Fruit fly (Drosophila melanogaster): ENCODE data around the gene CG15765.

CG15765 gene

DNA sequence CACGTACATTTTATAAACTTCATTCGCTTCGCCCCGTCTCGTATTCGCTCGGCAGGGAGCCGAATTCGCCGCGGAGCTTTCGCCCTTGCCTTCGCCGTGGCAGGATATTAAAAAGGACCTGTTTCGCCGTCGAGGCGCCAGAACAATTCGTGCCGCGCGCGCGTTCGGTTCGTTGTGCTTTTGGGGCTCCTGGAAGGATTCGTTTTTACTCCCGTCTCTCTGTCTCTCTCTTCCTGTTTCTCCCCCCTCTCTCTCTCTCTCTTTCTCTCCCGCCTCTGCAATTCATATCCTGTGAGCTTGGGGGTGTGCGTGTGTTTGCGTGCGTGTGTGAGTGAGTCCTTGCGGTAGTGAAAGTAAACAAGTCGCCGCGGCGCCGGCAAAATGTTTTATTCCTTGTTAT lies at the start of gene CG15765:
TSS of gene CG15765 (plus strand) at position 132 of the 400 bp plus-strand sequence.
- TF ChIP-seq CG30020 (tag; optimal IDR thresholded peaks at IDR 0.05): no peak
- no peak for TF ChIP-seq Vsx1 (GFP tag; optimal IDR thresholded peaks at IDR 0.05)
- TF ChIP-seq Med (GFP tag): peak; percentile 47
- peak; percentile 17 for TF ChIP-seq CG18599 (GFP tag; optimal IDR thresholded peaks at IDR 0.05)
- no peak for TF ChIP-seq CG9797 (GFP tag; optimal IDR thresholded peaks at IDR 0.05)
- peak; percentile 25 for TF ChIP-seq CG1832 (GFP tag; optimal IDR thresholded peaks at IDR 0.05)
- 0 out of 3 replicates have a peak, but pooled peaks have one; percentile 17 for TF ChIP-seq Opbp (GFP tag; IDR thresholded peaks at IDR 0.05; ENCODE audit: partially characterized antibody)
- TF ChIP-seq Deaf1 (tag; optimal IDR thresholded peaks at IDR 0.05): peak; percentile 61
- peak; percentile 7 for TF ChIP-seq CG13894 (tag; optimal IDR thresholded peaks at IDR 0.05)
- no peak for TF ChIP-seq nom (GFP tag; optimal IDR thresholded peaks at IDR 0.05)
- TF ChIP-seq MTF-1 (GFP tag; optimal IDR thresholded peaks at IDR 0.05; ENCODE audit: borderline replicate concordance): no peak
- TF ChIP-seq Trl (optimal IDR thresholded peaks at IDR 0.05): peak in 1 of 2 experiments; percentile 35
- no peak for TF ChIP-seq Trl (GFP tag; optimal IDR thresholded peaks at IDR 0.05)
- no peak for TF ChIP-seq gt (GFP tag; IDR thresholded peaks at IDR 0.05)
- 0 out of 4 replicates have a peak, but pooled peaks have one; percentile 11 for TF ChIP-seq chinmo (GFP tag; IDR thresholded peaks at IDR 0.05; ENCODE audit: partially characterized antibody)
- peak; percentile 54; the same call in 1 of the 2 replicates for TF ChIP-seq CG16779 (GFP tag; IDR thresholded peaks at IDR 0.05)
- peak; percentile 38 for TF ChIP-seq abd-A (tag; optimal IDR thresholded peaks at IDR 0.05)
- TF ChIP-seq vfl (GFP tag; optimal IDR thresholded peaks at IDR 0.05): no peak
- no peak for TF ChIP-seq Sox102F (GFP tag; optimal IDR thresholded peaks at IDR 0.05)
- peak; percentile 7 for TF ChIP-seq cg (GFP tag; optimal IDR thresholded peaks at IDR 0.05)
- TF ChIP-seq az2 (GFP tag; optimal IDR thresholded peaks at IDR 0.05): no peak
- TF ChIP-seq kay (GFP tag; optimal IDR thresholded peaks at IDR 0.05): no peak
- TF ChIP-seq ara (GFP tag; IDR thresholded peaks at IDR 0.05): no peak
- peak; percentile 9 for TF ChIP-seq scrt (GFP tag; optimal IDR thresholded peaks at IDR 0.05)
- TF ChIP-seq odd (GFP tag; optimal IDR thresholded peaks at IDR 0.05): no peak
- 0 out of 2 replicates have a peak, but pooled peaks have one; percentile 10 for TF ChIP-seq Adf1 (GFP tag; IDR thresholded peaks at IDR 0.05)

DNA sequence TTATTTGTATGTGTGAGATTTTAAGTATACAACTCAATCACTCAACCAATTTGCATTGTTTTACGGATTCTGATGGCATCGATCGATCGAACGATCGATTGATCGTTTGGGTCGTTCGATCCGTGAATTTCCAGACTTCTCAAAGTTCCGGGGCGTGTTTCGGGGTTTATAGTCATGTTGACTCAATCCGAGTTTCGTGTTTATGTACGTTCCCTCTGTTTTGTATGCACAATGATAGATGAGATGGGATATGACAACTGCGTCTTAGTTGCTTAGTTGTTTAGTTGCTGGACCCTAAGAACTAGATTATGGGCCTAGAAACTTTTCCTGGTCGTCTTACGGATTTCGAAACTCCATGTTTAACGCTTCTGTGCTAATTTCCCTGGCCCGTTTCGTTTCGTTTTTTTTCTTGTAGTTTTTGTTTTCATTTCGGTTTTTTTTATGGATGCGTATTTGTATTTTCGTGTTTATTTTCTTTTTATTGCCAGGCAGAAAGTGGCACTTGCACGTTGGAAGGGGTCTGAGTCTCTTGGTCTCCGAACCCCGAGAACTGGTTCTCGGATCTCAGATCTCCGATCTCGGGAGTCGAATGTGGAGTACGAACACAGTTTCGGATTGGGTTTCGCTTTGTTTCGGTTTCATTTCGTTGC lies 49.6 kb upstream of the CG15765 start:
- TF ChIP-seq crp (GFP tag; optimal IDR thresholded peaks at IDR 0.05) (no peak), CG9609 (GFP tag; optimal IDR thresholded peaks at IDR 0.05) (no peak), CG6689 (GFP tag; IDR thresholded peaks at IDR 0.05) (no peak), CG11723 (GFP tag; optimal IDR thresholded peaks at IDR 0.05) (no peak), CG2120 (GFP tag; optimal IDR thresholded peaks at IDR 0.05) (no peak), fd3F (GFP tag; optimal IDR thresholded peaks at IDR 0.05) (no peak), run (tag; optimal IDR thresholded peaks at IDR 0.05) (no peak), CG7357 (GFP tag; IDR thresholded peaks at IDR 0.05) (no peak), Med (GFP tag) (peak; percentile 8), Bdp1 (GFP tag; optimal IDR thresholded peaks at IDR 0.05) (no peak), jigr1 (GFP tag; IDR thresholded peaks at IDR 0.05) (no peak), Dad (GFP tag; optimal IDR thresholded peaks at IDR 0.05) (no peak), CG8290 (GFP tag; optimal IDR thresholded peaks at IDR 0.05) (peak; percentile 36), CG8290 (tag; optimal IDR thresholded peaks at IDR 0.05) (no peak), otp (GFP tag; IDR thresholded peaks at IDR 0.05) (0 out of 3 replicates have a peak, but pooled peaks have one; percentile 55), Awh (GFP tag; IDR thresholded peaks at IDR 0.05) (no peak), lola (GFP tag; optimal IDR thresholded peaks at IDR 0.05) (no peak), CG8765 (GFP tag; IDR thresholded peaks at IDR 0.05) (no peak), CG32767 (GFP tag; IDR thresholded peaks at IDR 0.05) (no peak), ATbp (GFP tag; optimal IDR thresholded peaks at IDR 0.05) (peak; percentile 16), TFAM (GFP tag; optimal IDR thresholded peaks at IDR 0.05) (no peak), CG17361 (GFP tag; IDR thresholded peaks at IDR 0.05) (no peak), CG9817 (tag; optimal IDR thresholded peaks at IDR 0.05) (no peak), CG33213 (GFP tag; optimal IDR thresholded peaks at IDR 0.05) (no peak), CG18619 (GFP tag; optimal IDR thresholded peaks at IDR 0.05) (no peak), gsb (GFP tag; IDR thresholded peaks at IDR 0.05) (no peak)
